Fruit fly (Drosophila melanogaster) whole organism, adult: Measurements from ENCODE around the gene Wnt5.

ENCODE experiments used
- CG12768 ChIP-seq: fragments of 200-800 bp; sonication (Bioruptor generic); optimal IDR thresholded peaks from 2 replicates; lab custom pipeline; 2017; ENCODE audit warnings: missing biosample characterization, missing genetic modification characterization, mild to moderate bottlenecking, moderate library complexity, missing genetic modification reagents
- CG5204 ChIP-seq: fragments of 200-800 bp; sonication (Bioruptor generic); optimal IDR thresholded peaks from 2 replicates; lab custom pipeline; 2016; ENCODE audit warnings: missing biosample characterization, missing genetic modification characterization
- CG7101 ChIP-seq: fragments of 200-800 bp; sonication (Bioruptor generic); optimal IDR thresholded peaks from 2 replicates; lab custom pipeline; 2018; ENCODE audit warnings: missing biosample characterization, mild to moderate bottlenecking, missing genetic modification characterization, moderate library complexity
- cnc ChIP-seq, 2 experiments: fragments of >200 bp; optimal IDR thresholded peaks; 2 replicates each; lab custom pipeline; 2017
- kay ChIP-seq: fragments of 200-800 bp; sonication (Bioruptor generic); peaks from one replicate; lab custom pipeline; 2016; ENCODE audit warnings: missing biosample characterization, missing genetic modification characterization, borderline replicate concordance
- ovo ChIP-seq: fragments of 200-800 bp; sonication (Bioruptor generic); optimal IDR thresholded peaks from 2 replicates; lab custom pipeline; 2016; ENCODE audit warnings: missing biosample characterization, missing genetic modification characterization

- TF ChIP-seq kay (no peak), CG7101 (tag; lab: Kevin White, UChicago) (no peak), CG5204 (GFP tag; lab: Kevin White, UChicago) (no peak), cnc (optimal IDR thresholded peaks at IDR 0.05; lab: Kevin White, UChicago) (no peak), ovo (GFP tag; lab: Kevin White, UChicago) (no peak), CG12768 (GFP tag; lab: Kevin White, UChicago) (no peak)
These were observed 9.6 kb upstream of the Wnt5 start, which contains the start of gene CG6470 for dm6 chrX:18514767-18515166.
